Worm (Caenorhabditis elegans): ENCODE data around the gene sta-2.

Gene sta-2

ce11 chrV:9750308-9750707 is 9.3 kb downstream of the sta-2 start, which contains the start of gene F58E6.4:
F58E6.4 (minus strand) TSS chrV:9750408.
- TF ChIP-seq madf-9 (GFP tag; conservative IDR thresholded peaks at IDR 0.05): no peak
- TF ChIP-seq F37D6.2 (tag; optimal IDR thresholded peaks at IDR 0.05): no peak
- no peak for TF ChIP-seq F49E8.2 (tag; optimal IDR thresholded peaks at IDR 0.05; ENCODE audit: borderline replicate concordance)
- TF ChIP-seq ceh-44 (GFP tag; IDR thresholded peaks at IDR 0.05): no peak
- no peak for TF ChIP-seq R02D3.7 (tag; optimal IDR thresholded peaks at IDR 0.05)
- TF ChIP-seq nhr-111 (GFP tag; optimal IDR thresholded peaks at IDR 0.05): no peak
- TF ChIP-seq tag-97 (GFP tag; IDR thresholded peaks at IDR 0.05): no peak
- no peak for TF ChIP-seq arid-1 (GFP tag; conservative IDR thresholded peaks at IDR 0.05)
- TF ChIP-seq vab-7 (GFP tag; IDR thresholded peaks at IDR 0.05): no peak

- TF ChIP-seq zfp-3 (GFP tag; conservative IDR thresholded peaks at IDR 0.05) (no peak), Y5F2A.4 (GFP tag; optimal IDR thresholded peaks at IDR 0.05) (no peak)
These were observed 11.9 kb downstream of the sta-2 start, which contains the start of gene F58E6.6 for ce11 chrV:9752918-9753317. F58E6.6 (minus strand) TSS chrV:9753018.

ce11 chrV:9753554-9753953 is 12.5 kb downstream of the sta-2 start:
- TF ChIP-seq dmd-8 (GFP tag; IDR thresholded peaks at IDR 0.05): 0 out of 2 replicates have a peak, but pooled peaks have one; percentile 53
- no peak for TF ChIP-seq saeg-2 (GFP tag; IDR thresholded peaks at IDR 0.05)
- no peak for TF ChIP-seq Y5F2A.4 (GFP tag; optimal IDR thresholded peaks at IDR 0.05)
- no peak for TF ChIP-seq spr-1 (tag; optimal IDR thresholded peaks at IDR 0.05)

- TF ChIP-seq hlh-30 (tag; optimal IDR thresholded peaks at IDR 0.05; ENCODE audit: insufficient read depth): no peak
These were observed 13.5 kb downstream of the sta-2 start, which contains the start of gene F58E6.5 for ce11 chrV:9754459-9754858. F58E6.5 (minus strand) TSS chrV:9754559.

- TF ChIP-seq F26F4.8 (GFP tag; conservative IDR thresholded peaks at IDR 0.05) (no peak), dmd-6 (GFP tag; IDR thresholded peaks at IDR 0.05) (no peak), ZK546.5 (tag; optimal IDR thresholded peaks at IDR 0.05) (no peak), D1046.2 (GFP tag; IDR thresholded peaks at IDR 0.05) (no peak), mdl-1 (tag; optimal IDR thresholded peaks at IDR 0.05) (no peak), zfp-2 (tag; optimal IDR thresholded peaks at IDR 0.05) (no peak), ces-1 (GFP tag; optimal IDR thresholded peaks at IDR 0.05) (no peak), daf-16 (GFP tag; optimal IDR thresholded peaks at IDR 0.05) (no peak), daf-16 (tag; optimal IDR thresholded peaks at IDR 0.05) (no peak), nhr-42 (GFP tag; IDR thresholded peaks at IDR 0.05) (no peak), fos-1 (tag; optimal IDR thresholded peaks at IDR 0.05) (no peak), R02D3.7 (tag; optimal IDR thresholded peaks at IDR 0.05) (no peak), tag-97 (GFP tag; IDR thresholded peaks at IDR 0.05) (no peak), unc-130 (GFP tag; optimal IDR thresholded peaks at IDR 0.05) (no peak), nhr-11 (tag; optimal IDR thresholded peaks at IDR 0.05) (no peak), dmd-9 (GFP tag; IDR thresholded peaks at IDR 0.05) (no peak), nhr-25 (tag; optimal IDR thresholded peaks at IDR 0.05; ENCODE audit: borderline replicate concordance, insufficient read depth) (no peak)
These were observed 14.7 kb downstream of the sta-2 start, which contains the start of gene F58E6.8 for ce11 chrV:9755725-9756124. F58E6.8 (minus strand) TSS chrV:9755825.

- TF ChIP-seq php-3 (GFP tag; IDR thresholded peaks at IDR 0.05): peak; percentile 66
- TF ChIP-seq pqm-1 (tag; optimal IDR thresholded peaks at IDR 0.05): peak; percentile 31
- no peak for TF ChIP-seq D1046.2 (GFP tag; IDR thresholded peaks at IDR 0.05)
- peak; percentile 92 for TF ChIP-seq ztf-7 (tag; optimal IDR thresholded peaks at IDR 0.05)
These were observed 15.2 kb downstream of the sta-2 start, which contains the start of gene hrg-3 for ce11 chrV:9756242-9756641. hrg-3 (plus strand) TSS chrV:9756468.

All from whole organism, L4 larva.